Worm (Caenorhabditis elegans) whole organism, late embryonic: Measurements from ENCODE around the gene B0334.4.

Experiments
- ama-1 ChIP-seq: fragments of 150-350 bp; optimal IDR thresholded peaks from 2 replicates; lab custom pipeline; 2014
- ceh-2 ChIP-seq: sonication (generic microtip); optimal IDR thresholded peaks from 2 replicates; lab custom pipeline; 2016; ENCODE audit warnings: missing genotype, missing genetic modification characterization, missing compliant biosample characterization
- ceh-30 ChIP-seq: fragments of 150-350 bp; optimal IDR thresholded peaks from 2 replicates; lab custom pipeline; 2014; ENCODE audit warnings: missing biosample characterization, missing genetic modification characterization
- dve-1 ChIP-seq: sonication (generic microtip); optimal IDR thresholded peaks from 2 replicates; lab custom pipeline; 2017; ENCODE audit warnings: antibody characterized with exemption, mild to moderate bottlenecking, missing genetic modification characterization, missing compliant biosample characterization
- lim-6 ChIP-seq: sonication (generic microtip); optimal IDR thresholded peaks from 2 replicates; lab custom pipeline; 2016; ENCODE audit warnings: missing genetic modification characterization, missing compliant biosample characterization
- zip-5 ChIP-seq: sonication (generic microtip); optimal IDR thresholded peaks from 2 replicates; lab custom pipeline; 2016; ENCODE audit warnings: missing genetic modification characterization, missing compliant biosample characterization

DNA sequence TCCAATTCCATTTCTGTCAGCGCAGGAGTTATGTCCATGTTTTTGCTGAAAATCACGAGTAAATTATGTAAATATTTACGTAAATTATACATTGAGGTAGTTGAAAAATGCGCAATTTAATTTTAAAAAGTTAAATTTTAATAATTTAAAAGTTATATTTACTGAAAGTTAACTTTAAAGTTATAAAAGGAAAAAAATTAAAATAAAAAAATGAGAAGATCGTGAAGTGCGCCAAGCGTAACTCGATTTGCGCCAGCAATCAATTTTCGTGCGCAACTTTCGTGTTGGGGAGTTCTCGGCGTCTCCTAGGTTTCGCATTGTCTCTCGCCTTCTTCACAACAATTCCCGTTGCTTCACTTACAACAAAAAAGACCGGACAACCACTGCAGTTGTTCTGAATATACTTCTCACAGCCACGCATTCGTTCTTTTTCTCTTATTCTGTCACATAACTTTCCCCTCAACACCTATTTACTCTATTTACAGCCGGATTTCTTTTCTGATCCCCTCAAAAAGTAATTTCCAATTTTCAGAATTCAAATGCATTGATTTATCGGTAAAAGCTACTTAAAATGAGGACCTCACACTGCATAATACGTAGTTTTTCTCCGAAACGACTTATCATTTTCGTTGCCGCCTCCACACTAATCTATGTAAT lies 21.8 kb upstream of the B0334.4 start, which contains the start of the genes metl-1 and W02B12.11:
- no peak for TF ChIP-seq lim-6 (tag; lab: Kevin White, UChicago)
- TF ChIP-seq dve-1, result no peak
- TF ChIP-seq zip-5 (tag; lab: Kevin White, UChicago), result no peak
- TF ChIP-seq ceh-30, result no peak
- TF ChIP-seq ama-1 (lab: Kevin White, UChicago), result no peak
- TF ChIP-seq ceh-2, result no peak
